Worm (Caenorhabditis elegans): Measurements from ENCODE around the gene npr-26.

DNA sequence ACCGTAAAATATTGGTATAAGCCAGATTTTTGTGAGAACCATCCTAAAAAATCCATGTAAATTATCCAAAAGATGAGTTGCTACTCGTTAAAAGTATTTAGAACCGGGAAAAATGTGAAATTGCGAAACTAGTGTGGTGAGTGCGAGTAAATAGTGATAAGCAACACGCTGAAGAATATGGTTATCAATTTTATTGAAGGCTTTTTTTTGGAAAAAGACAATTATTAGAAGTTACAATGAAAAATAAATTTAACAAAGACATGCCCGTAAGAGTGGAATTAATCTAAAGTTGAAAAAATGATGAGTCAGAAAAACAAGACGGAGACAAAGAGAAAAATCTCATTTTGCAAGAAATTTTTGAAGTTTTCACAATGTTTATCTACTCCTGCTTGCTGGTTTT is 48.3 kb upstream of the npr-26 start, which contains the start of gene F11E6.6:
- TF ChIP-seq elt-2 (tag; optimal IDR thresholded peaks at IDR 0.05): peak; percentile 38
- TF ChIP-seq pha-4 (tag; optimal IDR thresholded peaks at IDR 0.05): peak; percentile 27
- no peak for TF ChIP-seq aly-2 (tag; optimal IDR thresholded peaks at IDR 0.05)
- TF ChIP-seq unc-62 (GFP tag; optimal IDR thresholded peaks at IDR 0.05): no peak
- no peak for TF ChIP-seq ama-1 (optimal IDR thresholded peaks at IDR 0.05)
- no peak for TF ChIP-seq jun-1 (tag; optimal IDR thresholded peaks at IDR 0.05)

Data from whole organism, L3 larva.